Fruit fly (Drosophila melanogaster): Measurements from ENCODE around the gene thoc7.

DNA sequence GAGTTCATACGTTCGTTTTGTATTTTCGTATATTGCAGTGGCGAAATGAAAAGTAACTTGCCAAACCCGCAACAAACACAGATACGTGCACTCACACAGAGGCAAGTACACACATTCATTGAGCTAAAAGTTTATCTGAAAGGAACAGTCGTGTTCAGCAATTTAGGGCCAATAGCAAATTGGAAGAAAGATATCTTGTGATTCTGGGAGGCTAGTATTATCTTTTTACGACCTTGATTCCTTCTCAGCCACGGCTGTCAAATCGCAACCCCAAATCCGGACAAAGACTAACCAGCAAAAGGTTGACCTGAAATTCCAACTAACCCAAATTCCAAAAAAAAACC, 45.7 kb downstream of the thoc7 start:
- TF ChIP-seq CG7045 (GFP tag; optimal IDR thresholded peaks at IDR 0.05): no peak
- TF ChIP-seq CG14711 (tag; optimal IDR thresholded peaks at IDR 0.05): no peak
- TF ChIP-seq CG11617 (GFP tag; optimal IDR thresholded peaks at IDR 0.05): no peak
- TF ChIP-seq Clk (GFP tag; optimal IDR thresholded peaks at IDR 0.05): no peak
- TF ChIP-seq pad (GFP tag; optimal IDR thresholded peaks at IDR 0.05): no peak
- TF ChIP-seq toe (GFP tag; optimal IDR thresholded peaks at IDR 0.05): no peak
- TF ChIP-seq cic (GFP tag; optimal IDR thresholded peaks at IDR 0.05): no peak
- no peak for TF ChIP-seq Hr96 (GFP tag; optimal IDR thresholded peaks at IDR 0.05)
- no peak for TF ChIP-seq tj (GFP tag; optimal IDR thresholded peaks at IDR 0.05)
- TF ChIP-seq cnc (optimal IDR thresholded peaks at IDR 0.05): no peak
- TF ChIP-seq bab1 (GFP tag; optimal IDR thresholded peaks at IDR 0.05): no peak
